Worm (Caenorhabditis elegans) whole organism, L1 larva: Measurements from ENCODE around the gene fbf-2.
A peak's percentile ranks its signal among the peaks of the same experiment; 100 is the strongest.

Experiments used
- C34B4.2 ChIP-seq: sonication (generic microtip); optimal IDR thresholded peaks from 2 replicates; lab custom pipeline; 2017; ENCODE audit warnings: mild to moderate bottlenecking, missing genetic modification characterization, missing compliant biosample characterization
- F16B12.6 ChIP-seq: fragments of 150-350 bp; optimal IDR thresholded peaks from 2 replicates; lab custom pipeline; 2014; ENCODE audit warnings: missing biosample characterization, missing genetic modification characterization
- aly-2 ChIP-seq: fragments of 150-350 bp; optimal IDR thresholded peaks from 2 replicates; lab custom pipeline; 2014; ENCODE audit warnings: missing biosample characterization, missing genetic modification characterization
- ama-1 ChIP-seq: fragments of 150-350 bp; optimal IDR thresholded peaks from 2 replicates; lab custom pipeline; 2014
- blmp-1 ChIP-seq: fragments of 150-350 bp; optimal IDR thresholded peaks from 2 replicates; lab custom pipeline; 2014; ENCODE audit warnings: missing biosample characterization, missing genetic modification characterization
- ceh-82 ChIP-seq, 3 experiments: fragments of 150-350 bp in 1 of 3; sonication (generic microtip) in 2 of 3; optimal IDR thresholded peaks; 2 replicates each; lab custom pipeline; 2014 to 2017; ENCODE audit warnings: missing biosample characterization in 3 of 3, missing genetic modification characterization in 3 of 3
- ces-1 ChIP-seq: fragments of 150-350 bp; optimal IDR thresholded peaks from 2 replicates; lab custom pipeline; 2014; ENCODE audit warnings: missing biosample characterization, missing genetic modification reagents, missing genetic modification characterization
- dpl-1 ChIP-seq, 3 experiments: fragments of 150-350 bp in 2 of 3; sonication (generic microtip) in 1 of 3; optimal IDR thresholded peaks; 2 replicates each; lab custom pipeline; 2014 to 2017; ENCODE audit warnings: missing biosample characterization in 3 of 3, missing genetic modification characterization in 3 of 3, missing genetic modification reagents in 3 of 3
- efl-1 ChIP-seq, 4 experiments: fragments of 150-350 bp; optimal IDR thresholded peaks in 3 of 4; peaks in 1 of 4; 1 replicate in 1 of 4; 2 replicates in 3 of 4; lab custom pipeline; 2014; ENCODE audit warnings: missing biosample characterization in 2 of 4, missing genetic modification characterization in 2 of 4, missing genetic modification reagents in 2 of 4
- efl-3 ChIP-seq: fragments of 200-800 bp; sonication (Bioruptor generic); optimal IDR thresholded peaks from 2 replicates; lab custom pipeline; 2018; ENCODE audit warnings: mild to moderate bottlenecking, missing genetic modification characterization, missing compliant biosample characterization
- egl-13 ChIP-seq: sonication (generic microtip); optimal IDR thresholded peaks from 2 replicates; lab custom pipeline; 2016; ENCODE audit warnings: missing genotype, missing genetic modification reagents, missing genetic modification characterization, missing compliant biosample characterization
- elt-3 ChIP-seq, 6 experiments: fragments of 150-350 bp in 1 of 6; sonication (generic microtip); optimal IDR thresholded peaks; 2 replicates each; lab custom pipeline; 2017 to 2018; ENCODE audit warnings: missing biosample characterization in 6 of 6, missing genetic modification characterization in 6 of 6, inconsistent platforms in 1 of 6
- ets-5 ChIP-seq: fragments of 200-800 bp; sonication (Bioruptor generic); IDR thresholded peaks from 2 replicates; pipeline ENCODE4 v1.3.6; 2022; ENCODE audit warnings: missing genetic modification characterization, missing compliant biosample characterization
- fkh-10 ChIP-seq: sonication (generic microtip); optimal IDR thresholded peaks from 2 replicates; lab custom pipeline; 2017; ENCODE audit warnings: missing biosample characterization, missing genetic modification reagents, missing genetic modification characterization
- fkh-8 ChIP-seq: sonication (generic microtip); optimal IDR thresholded peaks from 2 replicates; lab custom pipeline; 2016; ENCODE audit warnings: mild to moderate bottlenecking, missing genetic modification characterization, missing compliant biosample characterization
- grh-1 ChIP-seq: fragments of 200-800 bp; sonication (Bioruptor generic); IDR thresholded peaks from 2 replicates; pipeline ENCODE4 v1.3.6; 2022; ENCODE audit warnings: missing genetic modification reagents, missing genetic modification characterization, missing compliant biosample characterization
- hpl-2 ChIP-seq: fragments of 150-350 bp; optimal IDR thresholded peaks from 2 replicates; lab custom pipeline; 2014; ENCODE audit warnings: missing biosample characterization, missing genetic modification reagents, missing genetic modification characterization
- irx-1 ChIP-seq: sonication (generic microtip); optimal IDR thresholded peaks from 2 replicates; lab custom pipeline; 2016; ENCODE audit warnings: missing genetic modification characterization, missing compliant biosample characterization
- isw-1 ChIP-seq: fragments of 200-800 bp; sonication (Bioruptor generic); IDR thresholded peaks from 2 replicates; pipeline ENCODE4 v1.3.6; 2022; ENCODE audit warnings: missing genetic modification characterization, missing compliant biosample characterization
- jun-1 ChIP-seq: fragments of 150-350 bp; optimal IDR thresholded peaks from 2 replicates; lab custom pipeline; 2014; ENCODE audit warnings: missing biosample characterization, missing genetic modification reagents, missing genetic modification characterization
- lin-13 ChIP-seq: fragments of 150-350 bp; optimal IDR thresholded peaks from 2 replicates; lab custom pipeline; 2014; ENCODE audit warnings: missing biosample characterization, missing genetic modification reagents, missing genetic modification characterization
- lin-14 ChIP-seq: fragments of 200-800 bp; sonication (Bioruptor generic); optimal IDR thresholded peaks from 2 replicates; lab custom pipeline; 2018; ENCODE audit warnings: mild to moderate bottlenecking, missing genetic modification characterization, moderate library complexity, missing compliant biosample characterization
- lin-39 ChIP-seq: fragments of 150-350 bp; optimal IDR thresholded peaks from 2 replicates; lab custom pipeline; 2014; ENCODE audit warnings: missing biosample characterization, missing genetic modification reagents, missing genetic modification characterization
- lir-3 ChIP-seq: sonication (generic microtip); optimal IDR thresholded peaks from 2 replicates; lab custom pipeline; 2016; ENCODE audit warnings: mild to moderate bottlenecking, missing genetic modification characterization, moderate library complexity, missing compliant biosample characterization; ENCODE audit not compliant: poor library complexity
- lsy-2 ChIP-seq, 2 experiments: fragments of 150-350 bp; optimal IDR thresholded peaks; 2 replicates each; lab custom pipeline; 2014; ENCODE audit warnings: missing biosample characterization in 2 of 2, missing genetic modification characterization in 2 of 2
- mab-9 ChIP-seq: fragments of 200-800 bp; sonication (Bioruptor generic); IDR thresholded peaks from 2 replicates; pipeline ENCODE4 v1.3.6; 2022; ENCODE audit warnings: missing genetic modification reagents, missing genetic modification characterization, missing compliant biosample characterization
- mep-1 ChIP-seq: fragments of 150-350 bp; optimal IDR thresholded peaks from 2 replicates; lab custom pipeline; 2014; ENCODE audit warnings: missing biosample characterization, missing genetic modification characterization
- nhr-20 ChIP-seq: sonication (generic microtip); optimal IDR thresholded peaks from 2 replicates; lab custom pipeline; 2016; ENCODE audit warnings: mild to moderate bottlenecking, missing genetic modification characterization, missing compliant biosample characterization
- nhr-237 ChIP-seq: fragments of 150-350 bp; optimal IDR thresholded peaks from 2 replicates; lab custom pipeline; 2014; ENCODE audit warnings: missing biosample characterization, missing genetic modification characterization
- nhr-28 ChIP-seq: fragments of 150-350 bp; optimal IDR thresholded peaks from 2 replicates; lab custom pipeline; 2014; ENCODE audit warnings: missing biosample characterization, missing genetic modification characterization
- nhr-47 ChIP-seq: sonication (generic microtip); optimal IDR thresholded peaks from 2 replicates; lab custom pipeline; 2016; ENCODE audit warnings: mild to moderate bottlenecking, missing genetic modification characterization, moderate library complexity, missing compliant biosample characterization
- nhr-71 ChIP-seq: sonication (generic microtip); optimal IDR thresholded peaks from 2 replicates; lab custom pipeline; 2016; ENCODE audit warnings: mild to moderate bottlenecking, missing genetic modification characterization, moderate library complexity, missing compliant biosample characterization
- nhr-76 ChIP-seq: sonication (generic microtip); optimal IDR thresholded peaks from 2 replicates; lab custom pipeline; 2017; ENCODE audit warnings: missing biosample characterization, missing genetic modification characterization
- nhr-77 ChIP-seq: fragments of 150-350 bp; optimal IDR thresholded peaks from 2 replicates; lab custom pipeline; 2014; ENCODE audit warnings: missing biosample characterization, missing genetic modification characterization
- nhr-84 ChIP-seq: sonication (generic microtip); optimal IDR thresholded peaks from 2 replicates; lab custom pipeline; 2017; ENCODE audit warnings: missing biosample characterization, missing genetic modification characterization
- nhr-85 ChIP-seq: sonication (generic microtip); peaks from one replicate; lab custom pipeline; 2016; ENCODE audit warnings: missing genetic modification characterization, inconsistent platforms, missing compliant biosample characterization
- pag-3 ChIP-seq: sonication (generic microtip); optimal IDR thresholded peaks from 2 replicates; lab custom pipeline; 2017; ENCODE audit warnings: missing genetic modification characterization, mild to moderate bottlenecking, missing compliant biosample characterization, antibody characterized with exemption, borderline replicate concordance; ENCODE audit not compliant: insufficient read depth
- pqm-1 ChIP-seq: sonication (generic microtip); optimal IDR thresholded peaks from 3 replicates; lab custom pipeline; 2017; ENCODE audit warnings: missing biosample characterization, missing genetic modification characterization
- rnt-1 ChIP-seq: sonication (generic microtip); optimal IDR thresholded peaks from 2 replicates; lab custom pipeline; 2016; ENCODE audit warnings: mild to moderate bottlenecking, missing genetic modification characterization, moderate library complexity, missing compliant biosample characterization
- snu-23 ChIP-seq: sonication (generic microtip); optimal IDR thresholded peaks from 2 replicates; lab custom pipeline; 2016; ENCODE audit warnings: missing genetic modification characterization, missing compliant biosample characterization
- sox-4 ChIP-seq: sonication (generic microtip); optimal IDR thresholded peaks from 2 replicates; lab custom pipeline; 2016; ENCODE audit warnings: missing genetic modification characterization, missing compliant biosample characterization
- sptf-1 ChIP-seq: fragments of 150-350 bp; optimal IDR thresholded peaks from 2 replicates; lab custom pipeline; 2014; ENCODE audit warnings: missing biosample characterization, missing genetic modification characterization
- swsn-7 ChIP-seq: sonication (generic microtip); optimal IDR thresholded peaks from 2 replicates; lab custom pipeline; 2016; ENCODE audit warnings: missing genetic modification characterization, missing compliant biosample characterization
- tbx-2 ChIP-seq: sonication (generic microtip); optimal IDR thresholded peaks from 2 replicates; lab custom pipeline; 2016; ENCODE audit warnings: missing genetic modification characterization, missing compliant biosample characterization
- tlp-1 ChIP-seq: fragments of 150-350 bp; optimal IDR thresholded peaks from 2 replicates; lab custom pipeline; 2014; ENCODE audit warnings: missing biosample characterization, missing genetic modification characterization
- vab-15 ChIP-seq: sonication (generic microtip); optimal IDR thresholded peaks from 2 replicates; lab custom pipeline; 2017; ENCODE audit warnings: missing genotype, mild to moderate bottlenecking, missing genetic modification characterization, missing compliant biosample characterization
- xbp-1 ChIP-seq: sonication (generic microtip); optimal IDR thresholded peaks from 2 replicates; lab custom pipeline; 2016; ENCODE audit warnings: missing genetic modification characterization, missing compliant biosample characterization
- zip-4 ChIP-seq: fragments of 200-800 bp; sonication (Bioruptor generic); optimal IDR thresholded peaks from 2 replicates; lab custom pipeline; 2018; ENCODE audit warnings: mild to moderate bottlenecking, missing genetic modification characterization, moderate library complexity, missing compliant biosample characterization
- ztf-11 ChIP-seq, 2 experiments: sonication (generic microtip); optimal IDR thresholded peaks; 2 replicates each; lab custom pipeline; 2016 to 2017; ENCODE audit warnings: missing genetic modification characterization in 2 of 2, missing biosample characterization in 1 of 2, missing compliant biosample characterization in 1 of 2

Gene fbf-2

ce11 chrII:6047639-6048159, 43.6 kb downstream of the fbf-2 start, which contains the start of the genes R12C12.6 and ran-5 (continued):
- TF ChIP-seq pqm-1 (tag; lab: Kevin White, UChicago), result no peak
- TF ChIP-seq aly-2 (tag; lab: Kevin White, UChicago), result peak; percentile 67
- peak; percentile 76 for TF ChIP-seq lin-39 (tag; lab: Kevin White, UChicago)
- no peak for TF ChIP-seq tlp-1
- TF ChIP-seq hpl-2 (GFP tag; lab: Kevin White, UChicago), result peak; percentile 24
- TF ChIP-seq zip-4 (GFP tag; lab: Kevin White, UChicago), result peak; percentile 67
- no peak for TF ChIP-seq C34B4.2 (tag; lab: Kevin White, UChicago)
- TF ChIP-seq rnt-1 (tag; lab: Kevin White, UChicago), result peak; percentile 95
- TF ChIP-seq egl-13 (tag; lab: Kevin White, UChicago), result peak; percentile 79
- peak; percentile 91 for TF ChIP-seq swsn-7 (tag; lab: Kevin White, UChicago)
- peak; percentile 90 for TF ChIP-seq nhr-47 (tag; lab: Kevin White, UChicago)
- TF ChIP-seq jun-1, result peak; percentile 58
- TF ChIP-seq ceh-82 (tag; optimal IDR thresholded peaks at IDR 0.05; lab: Kevin White, UChicago), result peak; percentile 82 to 91 (median 87)
- TF ChIP-seq ama-1 (lab: Kevin White, UChicago), result peak; percentile 34
- peak; percentile 92 for TF ChIP-seq nhr-71 (tag; lab: Kevin White, UChicago)
- peak; percentile 58 for TF ChIP-seq nhr-237 (tag; lab: Kevin White, UChicago)
- peak in 1 of 2 experiments; percentile 68 for TF ChIP-seq ztf-11 (tag; optimal IDR thresholded peaks at IDR 0.05; lab: Kevin White, UChicago)
- no peak for TF ChIP-seq nhr-28 (tag; lab: Kevin White, UChicago)
- no peak for TF ChIP-seq nhr-76 (tag; lab: Kevin White, UChicago)
- TF ChIP-seq mab-9, result peak; percentile 57; the same call in 1 of the 2 replicates
- peak; percentile 63 for TF ChIP-seq F16B12.6 (tag; lab: Kevin White, UChicago)
- no peak for TF ChIP-seq pag-3 (tag; lab: Kevin White, UChicago)
- TF ChIP-seq sox-4 (tag; lab: Kevin White, UChicago), result peak; percentile 70
- no peak for TF ChIP-seq ets-5
- no peak for TF ChIP-seq efl-3 (GFP tag; lab: Kevin White, UChicago)
- TF ChIP-seq fkh-10 (GFP tag; lab: Kevin White, UChicago), result peak; percentile 32
- TF ChIP-seq grh-1 (GFP tag; lab: Robert Waterston, UW), result peak; percentile 86
- peak; percentile 66 for TF ChIP-seq nhr-77 (tag; lab: Kevin White, UChicago)
- peak in 2 of 6 experiments; percentile 33 to 78 for TF ChIP-seq elt-3 (tag; optimal IDR thresholded peaks at IDR 0.05; lab: Kevin White, UChicago)

- no peak for TF ChIP-seq sptf-1 (tag; lab: Kevin White, UChicago)
- TF ChIP-seq nhr-20, result peak; percentile 22
- TF ChIP-seq nhr-71 (tag; lab: Kevin White, UChicago), result peak; percentile 40
- TF ChIP-seq nhr-47 (tag; lab: Kevin White, UChicago), result peak; percentile 33
- peak; percentile 27 for TF ChIP-seq rnt-1 (tag; lab: Kevin White, UChicago)
- peak; percentile 67 for TF ChIP-seq lin-14
- TF ChIP-seq nhr-237 (tag; lab: Kevin White, UChicago), result no peak
- peak; percentile 13 for TF ChIP-seq nhr-77 (tag; lab: Kevin White, UChicago)
- TF ChIP-seq mep-1, result peak; percentile 52
- TF ChIP-seq nhr-84 (tag; lab: Kevin White, UChicago), result no peak
- peak; percentile 43 for TF ChIP-seq snu-23 (GFP tag; lab: Kevin White, UChicago)
- no peak for TF ChIP-seq vab-15 (tag; lab: Kevin White, UChicago)
- peak; percentile 93 for TF ChIP-seq blmp-1 (tag; lab: Kevin White, UChicago)
- TF ChIP-seq irx-1 (tag; lab: Kevin White, UChicago), result no peak
- TF ChIP-seq efl-1 (optimal IDR thresholded peaks at IDR 0.05; lab: Kevin White, UChicago), result peak; percentile 30 to 33
- peak; percentile 17 to 94 for TF ChIP-seq efl-1 (GFP tag; optimal IDR thresholded peaks at IDR 0.05 in 1 of 2; lab: Kevin White, UChicago)
- TF ChIP-seq dpl-1 (GFP tag; optimal IDR thresholded peaks at IDR 0.05; lab: Kevin White, UChicago), result peak in 1 of 3 experiments; percentile 28
- no peak for TF ChIP-seq lin-13
- TF ChIP-seq xbp-1, result no peak
- TF ChIP-seq ceh-82 (tag; optimal IDR thresholded peaks at IDR 0.05; lab: Kevin White, UChicago), result no peak
- TF ChIP-seq elt-3 (tag; optimal IDR thresholded peaks at IDR 0.05; lab: Kevin White, UChicago), result peak in 1 of 6 experiments; percentile 48
- peak; percentile 65 for TF ChIP-seq nhr-85
- TF ChIP-seq lsy-2 (tag; optimal IDR thresholded peaks at IDR 0.05; lab: Kevin White, UChicago), result peak in 1 of 2 experiments; percentile 45
- no peak for TF ChIP-seq lir-3 (tag; lab: Kevin White, UChicago)
- no peak for TF ChIP-seq isw-1 (GFP tag; lab: Robert Waterston, UW)
- peak; percentile 11 for TF ChIP-seq tbx-2 (tag; lab: Kevin White, UChicago)
- TF ChIP-seq efl-3 (GFP tag; lab: Kevin White, UChicago), result no peak
- TF ChIP-seq fkh-8 (tag; lab: Kevin White, UChicago), result no peak
- no peak for TF ChIP-seq ces-1 (GFP tag; lab: Kevin White, UChicago)
Measured at ce11 chrII:6046023-6046631, 45.2 kb downstream of the fbf-2 start.
